Worm (Caenorhabditis elegans) whole organism, early embryonic: ENCODE data around the gene W10G11.2.

Source experiments
- B0310.2 ChIP-seq: sonication (generic microtip); optimal IDR thresholded peaks from 2 replicates; lab custom pipeline; 2016; ENCODE audit warnings: mild to moderate bottlenecking, missing genetic modification characterization, missing compliant biosample characterization
- F13C5.2 ChIP-seq: sonication (generic microtip); optimal IDR thresholded peaks from 2 replicates; lab custom pipeline; 2017; ENCODE audit warnings: mild to moderate bottlenecking, missing genetic modification characterization, inconsistent platforms, missing compliant biosample characterization
- aly-1 ChIP-seq: sonication (generic microtip); optimal IDR thresholded peaks from 2 replicates; lab custom pipeline; 2016; ENCODE audit warnings: missing genetic modification characterization, missing compliant biosample characterization
- ama-1 ChIP-seq: fragments of 150-350 bp; optimal IDR thresholded peaks from 2 replicates; lab custom pipeline; 2014
- ceh-13 ChIP-seq: fragments of 200-800 bp; sonication (Bioruptor generic); optimal IDR thresholded peaks from 2 replicates; lab custom pipeline; 2018; ENCODE audit warnings: mild to moderate bottlenecking, missing genetic modification characterization, missing compliant biosample characterization
- ceh-36 ChIP-seq: sonication (generic microtip); optimal IDR thresholded peaks from 2 replicates; lab custom pipeline; 2016; ENCODE audit warnings: missing genetic modification characterization, inconsistent platforms, missing compliant biosample characterization
- ets-7 ChIP-seq: sonication (generic microtip); optimal IDR thresholded peaks from 2 replicates; lab custom pipeline; 2016; ENCODE audit warnings: missing genotype, missing genetic modification characterization, missing compliant biosample characterization
- flt-1 ChIP-seq: fragments of 200-800 bp; sonication (Bioruptor generic); IDR thresholded peaks from 2 replicates; pipeline ENCODE4 v1.3.6; 2022; ENCODE audit warnings: missing genetic modification characterization, missing compliant biosample characterization
- hmbx-1 ChIP-seq: sonication (generic microtip); optimal IDR thresholded peaks from 2 replicates; lab custom pipeline; 2016; ENCODE audit warnings: mild to moderate bottlenecking, missing genetic modification characterization, missing compliant biosample characterization
- hmg-4 ChIP-seq: fragments of 200-800 bp; sonication (Bioruptor generic); optimal IDR thresholded peaks from 2 replicates; lab custom pipeline; 2018; ENCODE audit warnings: mild to moderate bottlenecking, missing genetic modification characterization, missing compliant biosample characterization
- hnd-1 ChIP-seq: sonication (generic microtip); optimal IDR thresholded peaks from 2 replicates; lab custom pipeline; 2016; ENCODE audit warnings: missing genetic modification characterization, missing compliant biosample characterization
- pes-1 ChIP-seq: fragments of 200-800 bp; sonication (Bioruptor generic); IDR thresholded peaks from 2 replicates; pipeline ENCODE4 v1.3.6; 2022; ENCODE audit warnings: missing genetic modification reagents, missing genetic modification characterization, missing compliant biosample characterization
- scrt-1 ChIP-seq: fragments of 200-800 bp; sonication (Bioruptor generic); IDR thresholded peaks from 2 replicates; pipeline ENCODE4 v1.3.6; 2022; ENCODE audit warnings: missing genetic modification characterization, missing compliant biosample characterization
- sea-1 ChIP-seq: fragments of 200-800 bp; sonication (Bioruptor generic); conservative IDR thresholded peaks from 2 replicates; pipeline ENCODE4 v1.3.6; 2022; ENCODE audit warnings: missing genetic modification characterization, missing compliant biosample characterization
- tbx-11 ChIP-seq: fragments of 200-800 bp; sonication (Bioruptor generic); IDR thresholded peaks from 2 replicates; pipeline ENCODE4 v1.3.6; 2022; ENCODE audit warnings: missing genetic modification characterization, missing compliant biosample characterization
- tbx-37 ChIP-seq: fragments of 200-800 bp; sonication (Bioruptor generic); conservative IDR thresholded peaks from 2 replicates; pipeline ENCODE4 v1.3.6; 2022; ENCODE audit warnings: missing genetic modification reagents, missing genetic modification characterization, missing compliant biosample characterization
- tra-4 ChIP-seq: sonication (generic microtip); optimal IDR thresholded peaks from 2 replicates; lab custom pipeline; 2017; ENCODE audit warnings: missing genetic modification characterization, missing compliant biosample characterization

W10G11.2 gene

ce11 chrII:3561561-3561960, at the start of gene W10G11.2:
Gene W10G11.2 (minus strand): TSS chrII:3561661.
- TF ChIP-seq ets-7 (tag; lab: Kevin White, UChicago), result no peak
- no peak for TF ChIP-seq ama-1 (lab: Kevin White, UChicago)
- TF ChIP-seq pes-1, result no peak
- no peak for TF ChIP-seq hmg-4 (GFP tag; lab: Kevin White, UChicago)
- no peak for TF ChIP-seq scrt-1
- no peak for TF ChIP-seq B0310.2 (tag; lab: Kevin White, UChicago)
- no peak for TF ChIP-seq sea-1 (GFP tag; lab: Robert Waterston, UW)
- no peak for TF ChIP-seq tra-4 (tag; lab: Kevin White, UChicago)
- TF ChIP-seq hnd-1 (tag; lab: Kevin White, UChicago), result no peak
- TF ChIP-seq hmbx-1 (tag; lab: Kevin White, UChicago), result no peak
- no peak for TF ChIP-seq tbx-11 (GFP tag; lab: Robert Waterston, UW)
- no peak for TF ChIP-seq aly-1
- no peak for TF ChIP-seq tbx-37 (GFP tag; lab: Robert Waterston, UW)
- TF ChIP-seq ceh-36 (tag; lab: Kevin White, UChicago), result no peak
- no peak for TF ChIP-seq F13C5.2 (tag; lab: Kevin White, UChicago)
- no peak for TF ChIP-seq flt-1 (GFP tag; lab: Robert Waterston, UW)
- TF ChIP-seq ceh-13 (GFP tag; lab: Kevin White, UChicago), result no peak

DNA sequence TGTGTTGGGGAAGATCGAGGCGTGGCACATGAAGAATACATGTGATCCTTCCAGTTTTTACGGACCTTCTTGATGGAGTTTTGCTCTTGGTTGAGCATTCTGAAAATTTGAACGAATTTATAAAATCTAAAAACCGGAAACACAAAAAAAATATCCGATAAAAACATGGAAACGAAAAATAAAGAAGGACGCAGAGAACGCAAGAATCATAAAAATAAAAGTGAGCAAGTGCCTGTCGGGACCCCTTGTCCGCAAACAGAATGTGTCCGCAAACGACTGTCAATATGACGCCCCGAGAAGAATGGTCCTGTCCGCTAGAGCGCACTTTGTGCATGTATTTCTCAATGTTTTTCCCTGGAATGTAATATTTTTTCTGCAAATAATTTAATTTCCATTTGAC, 48.3 kb upstream of the W10G11.2 start, which contains the start of gene Y49F6A.5:
TSS of gene Y49F6A.5 (minus strand) at position 101 of the 400 bp plus-strand sequence.
- TF ChIP-seq tra-4 (tag; lab: Kevin White, UChicago), result no peak
- TF ChIP-seq hmg-4 (GFP tag; lab: Kevin White, UChicago), result no peak
- no peak for TF ChIP-seq hnd-1 (tag; lab: Kevin White, UChicago)
- TF ChIP-seq flt-1 (GFP tag; lab: Robert Waterston, UW), result no peak

DNA sequence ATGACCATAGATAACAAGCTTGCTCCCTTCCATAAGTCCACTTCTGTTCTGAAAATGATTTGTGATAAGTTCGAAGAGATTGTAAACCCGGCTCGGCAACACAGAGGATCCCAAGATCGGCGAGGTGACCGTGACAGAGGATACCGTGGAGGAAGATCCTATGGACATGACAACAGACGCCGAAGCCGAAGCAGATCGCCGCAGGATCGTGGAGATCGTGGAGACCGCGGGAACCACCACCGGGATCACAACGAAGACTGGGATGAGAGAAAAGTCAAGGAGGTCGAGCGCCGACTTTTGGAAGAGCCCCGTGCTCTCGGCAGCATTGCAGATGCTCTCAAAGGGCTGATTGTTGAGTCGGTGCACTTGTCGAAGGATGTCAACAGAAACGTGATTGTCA, 43.1 kb upstream of the W10G11.2 start:
- no peak for TF ChIP-seq hmg-4 (GFP tag; lab: Kevin White, UChicago)
- no peak for TF ChIP-seq scrt-1
- no peak for TF ChIP-seq sea-1 (GFP tag; lab: Robert Waterston, UW)
- TF ChIP-seq B0310.2 (tag; lab: Kevin White, UChicago), result no peak
- no peak for TF ChIP-seq tra-4 (tag; lab: Kevin White, UChicago)
- no peak for TF ChIP-seq flt-1 (GFP tag; lab: Robert Waterston, UW)
- TF ChIP-seq tbx-11 (GFP tag; lab: Robert Waterston, UW), result no peak
- no peak for TF ChIP-seq hmbx-1 (tag; lab: Kevin White, UChicago)
- no peak for TF ChIP-seq ceh-36 (tag; lab: Kevin White, UChicago)
- no peak for TF ChIP-seq ceh-13 (GFP tag; lab: Kevin White, UChicago)
- TF ChIP-seq F13C5.2 (tag; lab: Kevin White, UChicago), result no peak
- no peak for TF ChIP-seq tbx-37 (GFP tag; lab: Robert Waterston, UW)

DNA sequence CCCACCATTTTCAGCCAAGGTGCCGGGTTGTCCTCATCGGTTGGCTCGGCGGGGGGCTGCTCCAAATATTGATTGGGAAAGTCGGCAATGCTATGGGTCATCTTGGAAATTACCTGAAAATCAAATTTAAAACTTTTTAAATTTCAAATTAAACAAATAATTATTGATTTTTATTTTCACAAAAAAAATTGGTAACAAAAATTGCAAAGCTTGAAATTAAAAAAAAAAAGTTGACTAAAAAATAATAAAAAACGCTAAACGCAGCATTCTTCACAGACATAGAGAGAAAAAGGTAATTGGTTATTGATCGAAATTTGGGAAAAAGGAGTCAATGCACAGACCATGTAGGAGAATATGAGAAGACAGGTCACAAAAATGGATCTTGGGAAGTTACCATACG, 37.3 kb upstream of the W10G11.2 start, which contains the start of gene Y49F6A.11:
TSS of gene Y49F6A.11 (minus strand) at position 101 of the 400 bp plus-strand sequence.
- TF ChIP-seq F13C5.2 (tag; lab: Kevin White, UChicago) (no peak), sea-1 (GFP tag; lab: Robert Waterston, UW) (no peak), hnd-1 (tag; lab: Kevin White, UChicago) (no peak), ceh-36 (tag; lab: Kevin White, UChicago) (no peak)

DNA sequence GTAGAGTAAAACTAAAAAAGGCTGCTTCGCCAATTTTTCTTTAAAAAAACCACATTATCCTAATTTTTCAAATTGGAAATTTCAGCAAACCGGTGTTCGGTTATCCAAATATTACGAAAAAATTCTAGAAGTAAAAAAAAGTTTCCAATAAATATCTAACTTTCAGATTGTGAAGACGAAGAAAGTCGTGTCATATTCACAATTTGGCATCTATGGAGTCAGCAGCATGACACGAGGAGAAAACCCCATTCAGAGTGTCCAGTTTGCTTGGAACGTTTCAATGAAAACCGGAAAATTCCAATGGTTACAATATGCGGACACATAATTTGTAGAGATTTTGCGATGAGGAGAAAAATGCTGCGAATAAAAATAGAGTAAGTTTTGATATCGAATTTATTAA, 33.9 kb upstream of the W10G11.2 start, which contains the start of gene Y49F6A.12:
TSS of gene Y49F6A.12 (plus strand) at position 301 of the 400 bp plus-strand sequence.
- TF ChIP-seq pes-1 (no peak), tbx-37 (GFP tag; lab: Robert Waterston, UW) (no peak), ceh-13 (GFP tag; lab: Kevin White, UChicago) (no peak), scrt-1 (no peak), B0310.2 (tag; lab: Kevin White, UChicago) (no peak), aly-1 (no peak), sea-1 (GFP tag; lab: Robert Waterston, UW) (no peak), ets-7 (tag; lab: Kevin White, UChicago) (no peak)

DNA sequence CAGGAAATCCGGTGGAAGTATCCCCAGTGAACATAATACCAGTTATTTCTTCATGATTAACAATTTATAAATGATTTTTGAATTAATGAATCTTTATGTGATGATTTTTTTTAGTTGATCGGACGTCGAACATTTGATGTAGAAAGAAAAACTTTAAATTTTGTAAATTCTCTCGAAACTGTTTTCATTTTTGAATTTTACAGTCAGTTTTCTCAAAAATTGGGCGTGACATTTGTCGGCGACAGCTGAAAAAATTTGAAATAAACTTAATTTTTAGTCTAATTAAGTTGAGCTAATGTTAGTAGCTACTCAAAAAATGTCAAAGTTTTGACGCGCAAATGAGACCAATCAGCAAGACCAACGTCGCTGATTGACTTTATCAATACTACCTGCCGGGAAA, 21.9 kb upstream of the W10G11.2 start, which contains the start of gene srh-60:
TSS of gene srh-60 (plus strand) at position 301 of the 400 bp plus-strand sequence.
- TF ChIP-seq sea-1 (GFP tag; lab: Robert Waterston, UW), result no peak
- no peak for TF ChIP-seq hmbx-1 (tag; lab: Kevin White, UChicago)
- TF ChIP-seq B0310.2 (tag; lab: Kevin White, UChicago), result no peak
- TF ChIP-seq ama-1 (lab: Kevin White, UChicago), result no peak

- TF ChIP-seq B0310.2 (tag; lab: Kevin White, UChicago), result no peak
- TF ChIP-seq aly-1, result no peak
- TF ChIP-seq tbx-11 (GFP tag; lab: Robert Waterston, UW), result no peak
- no peak for TF ChIP-seq F13C5.2 (tag; lab: Kevin White, UChicago)
- no peak for TF ChIP-seq ceh-36 (tag; lab: Kevin White, UChicago)
- no peak for TF ChIP-seq tra-4 (tag; lab: Kevin White, UChicago)
- TF ChIP-seq flt-1 (GFP tag; lab: Robert Waterston, UW), result no peak
- no peak for TF ChIP-seq pes-1
- no peak for TF ChIP-seq scrt-1
- no peak for TF ChIP-seq hmbx-1 (tag; lab: Kevin White, UChicago)
- no peak for TF ChIP-seq ama-1 (lab: Kevin White, UChicago)
- no peak for TF ChIP-seq sea-1 (GFP tag; lab: Robert Waterston, UW)
- TF ChIP-seq ceh-13 (GFP tag; lab: Kevin White, UChicago), result no peak
- no peak for TF ChIP-seq tbx-37 (GFP tag; lab: Robert Waterston, UW)
- no peak for TF ChIP-seq hmg-4 (GFP tag; lab: Kevin White, UChicago)
- no peak for TF ChIP-seq ets-7 (tag; lab: Kevin White, UChicago)
- TF ChIP-seq hnd-1 (tag; lab: Kevin White, UChicago), result no peak
Observed at ce11 chrII:3581752-3582151, 20.3 kb upstream of the W10G11.2 start, which contains the start of gene srh-59. Gene srh-59 (plus strand): TSS chrII:3582052.
